Fruit fly (Drosophila melanogaster): ENCODE measurements around the gene rsh.

Gene rsh

dm6 chrX:12984224-12984623 is 4.2 kb upstream of the rsh start, which contains the start of gene CG32643:
Gene CG32643, plus strand, starts transcription at chrX:12984524.
- no peak for TF ChIP-seq sage (GFP tag; optimal IDR thresholded peaks at IDR 0.05)
- TF ChIP-seq GATAd (GFP tag; optimal IDR thresholded peaks at IDR 0.05), result no peak
- TF ChIP-seq psq (GFP tag; optimal IDR thresholded peaks at IDR 0.05), result no peak
- no peak for TF ChIP-seq Sp1 (GFP tag; optimal IDR thresholded peaks at IDR 0.05)
- TF ChIP-seq rgr (GFP tag; optimal IDR thresholded peaks at IDR 0.05), result no peak
- no peak for TF ChIP-seq pan (optimal IDR thresholded peaks at IDR 0.05)
- TF ChIP-seq Myc (optimal IDR thresholded peaks at IDR 0.05), result no peak
- TF ChIP-seq CG9705 (GFP tag; optimal IDR thresholded peaks at IDR 0.05), result no peak
- TF ChIP-seq Hnf4 (GFP tag; optimal IDR thresholded peaks at IDR 0.05), result no peak
- no peak for TF ChIP-seq dsf (GFP tag; optimal IDR thresholded peaks at IDR 0.05; ENCODE audit: borderline replicate concordance)
- no peak for TF ChIP-seq woc (GFP tag; optimal IDR thresholded peaks at IDR 0.05)
- no peak for TF ChIP-seq sv (GFP tag; optimal IDR thresholded peaks at IDR 0.05)
- TF ChIP-seq fru (GFP tag; optimal IDR thresholded peaks at IDR 0.05), result no peak
- no peak for TF ChIP-seq CrebA (GFP tag; optimal IDR thresholded peaks at IDR 0.05; ENCODE audit: borderline replicate concordance)
- TF ChIP-seq Vsx2 (GFP tag; optimal IDR thresholded peaks at IDR 0.05; ENCODE audit: partially characterized antibody), result no peak
- TF ChIP-seq lola (GFP tag; optimal IDR thresholded peaks at IDR 0.05), result no peak
- no peak for TF ChIP-seq ey (GFP tag; optimal IDR thresholded peaks at IDR 0.05)

dm6 chrX:12986948-12987450 is 1.4 kb upstream of the rsh start:
- TF ChIP-seq sv (GFP tag; optimal IDR thresholded peaks at IDR 0.05) (no peak), Myc (optimal IDR thresholded peaks at IDR 0.05) (no peak), psq (GFP tag; optimal IDR thresholded peaks at IDR 0.05) (no peak), CrebA (GFP tag; optimal IDR thresholded peaks at IDR 0.05; ENCODE audit: borderline replicate concordance) (no peak), CG32264 (GFP tag; optimal IDR thresholded peaks at IDR 0.05) (no peak), Mio (GFP tag; optimal IDR thresholded peaks at IDR 0.05) (no peak), woc (GFP tag; optimal IDR thresholded peaks at IDR 0.05) (no peak), GATAd (GFP tag; optimal IDR thresholded peaks at IDR 0.05) (no peak), HLH106 (tag; optimal IDR thresholded peaks at IDR 0.05) (no peak), sage (GFP tag; optimal IDR thresholded peaks at IDR 0.05) (no peak), fru (GFP tag; optimal IDR thresholded peaks at IDR 0.05) (no peak), CG9705 (GFP tag; optimal IDR thresholded peaks at IDR 0.05) (no peak), pan (optimal IDR thresholded peaks at IDR 0.05) (no peak), Sp1 (GFP tag; optimal IDR thresholded peaks at IDR 0.05) (no peak), OdsH (GFP tag; optimal IDR thresholded peaks at IDR 0.05) (no peak)

dm6 chrX:13004779-13005178 is 16.4 kb downstream of the rsh start, which contains the start of gene CG15719:
Gene CG15719, minus strand, starts transcription at chrX:13004879.
- no peak for TF ChIP-seq pan (optimal IDR thresholded peaks at IDR 0.05)
- no peak for TF ChIP-seq woc (GFP tag; optimal IDR thresholded peaks at IDR 0.05)
- no peak for TF ChIP-seq HLH106 (tag; optimal IDR thresholded peaks at IDR 0.05)
- TF ChIP-seq jim (GFP tag; optimal IDR thresholded peaks at IDR 0.05), result no peak
- TF ChIP-seq dl (GFP tag; optimal IDR thresholded peaks at IDR 0.05; ENCODE audit: insufficient read depth in 1 of 2, partially characterized antibody in 2 of 2), result no peak
- TF ChIP-seq CG9705 (GFP tag; optimal IDR thresholded peaks at IDR 0.05), result no peak
- TF ChIP-seq h (GFP tag; optimal IDR thresholded peaks at IDR 0.05), result no peak
- TF ChIP-seq Sp1 (GFP tag; optimal IDR thresholded peaks at IDR 0.05), result no peak
- TF ChIP-seq sage (GFP tag; optimal IDR thresholded peaks at IDR 0.05), result no peak
- TF ChIP-seq usp (GFP tag; optimal IDR thresholded peaks at IDR 0.05), result no peak
- no peak for TF ChIP-seq Myc (optimal IDR thresholded peaks at IDR 0.05)
- TF ChIP-seq dmrt93B (GFP tag; optimal IDR thresholded peaks at IDR 0.05), result no peak
- TF ChIP-seq Hnf4 (GFP tag; optimal IDR thresholded peaks at IDR 0.05), result no peak
- no peak for TF ChIP-seq psq (GFP tag; optimal IDR thresholded peaks at IDR 0.05)
- TF ChIP-seq N (GFP tag; optimal IDR thresholded peaks at IDR 0.05), result no peak
- no peak for TF ChIP-seq brk (GFP tag; optimal IDR thresholded peaks at IDR 0.05)
- TF ChIP-seq Hr83 (GFP tag; optimal IDR thresholded peaks at IDR 0.05; ENCODE audit: poor library complexity, severe bottlenecking), result no peak

- TF ChIP-seq Hnf4 (GFP tag; optimal IDR thresholded peaks at IDR 0.05) (no peak), dmrt93B (GFP tag; optimal IDR thresholded peaks at IDR 0.05) (no peak), HLH106 (tag; optimal IDR thresholded peaks at IDR 0.05) (no peak)
Observed at dm6 chrX:13012289-13012688, 23.9 kb downstream of the rsh start.

dm6 chrX:13021898-13022297 is 33.5 kb downstream of the rsh start, which contains the start of gene CG2209:
Gene CG2209, plus strand, starts transcription at chrX:13022198.
- TF ChIP-seq Dif (GFP tag; optimal IDR thresholded peaks at IDR 0.05; ENCODE audit: partially characterized antibody) (no peak), Jra (GFP tag; optimal IDR thresholded peaks at IDR 0.05) (no peak), tai (GFP tag; optimal IDR thresholded peaks at IDR 0.05) (no peak), fru (GFP tag; optimal IDR thresholded peaks at IDR 0.05) (no peak), OdsH (GFP tag; optimal IDR thresholded peaks at IDR 0.05) (no peak)
